Worm (Caenorhabditis elegans): Measurements from ENCODE around the gene mfsd-11.

- no peak for TF ChIP-seq lin-15B (tag; optimal IDR thresholded peaks at IDR 0.05)
- no peak for TF ChIP-seq hlh-17 (GFP tag; optimal IDR thresholded peaks at IDR 0.05; ENCODE audit: borderline replicate concordance)
- no peak for TF ChIP-seq ama-1 (optimal IDR thresholded peaks at IDR 0.05)
- TF ChIP-seq lsy-2 (tag; optimal IDR thresholded peaks at IDR 0.05), result peak in 1 of 2 experiments; percentile 19
These were observed 23.6 kb upstream of the mfsd-11 start for ce11 chrX:12177521-12177920.

Measured in whole organism, L1 larva.